Fruit fly (Drosophila melanogaster) whole organism, prepupa: ENCODE measurements around the gene Ir31a.

ENCODE experiments used
- CG11762 ChIP-seq: fragments of 200-800 bp; sonication (Bioruptor generic); optimal IDR thresholded peaks from 3 replicates; lab custom pipeline; 2016; ENCODE audit warnings: missing biosample characterization, missing genetic modification characterization; ENCODE audit not compliant: insufficient read depth
- CG6854 ChIP-seq: fragments of 200-800 bp; sonication (Bioruptor generic); optimal IDR thresholded peaks from 2 replicates; lab custom pipeline; 2017; ENCODE audit warnings: missing biosample characterization, mild to moderate bottlenecking, missing genetic modification characterization
- Ets96B ChIP-seq: fragments of 200-800 bp; optimal IDR thresholded peaks from 2 replicates; lab custom pipeline; 2019; ENCODE audit warnings: missing biosample characterization, mild to moderate bottlenecking, missing genetic modification characterization, moderate library complexity
- Gug ChIP-seq: fragments of 200-800 bp; sonication (Bioruptor generic); IDR thresholded peaks from 2 replicates; pipeline ENCODE4 v1.3.6; 2022; ENCODE audit warnings: missing biosample characterization, missing genetic modification characterization

DNA sequence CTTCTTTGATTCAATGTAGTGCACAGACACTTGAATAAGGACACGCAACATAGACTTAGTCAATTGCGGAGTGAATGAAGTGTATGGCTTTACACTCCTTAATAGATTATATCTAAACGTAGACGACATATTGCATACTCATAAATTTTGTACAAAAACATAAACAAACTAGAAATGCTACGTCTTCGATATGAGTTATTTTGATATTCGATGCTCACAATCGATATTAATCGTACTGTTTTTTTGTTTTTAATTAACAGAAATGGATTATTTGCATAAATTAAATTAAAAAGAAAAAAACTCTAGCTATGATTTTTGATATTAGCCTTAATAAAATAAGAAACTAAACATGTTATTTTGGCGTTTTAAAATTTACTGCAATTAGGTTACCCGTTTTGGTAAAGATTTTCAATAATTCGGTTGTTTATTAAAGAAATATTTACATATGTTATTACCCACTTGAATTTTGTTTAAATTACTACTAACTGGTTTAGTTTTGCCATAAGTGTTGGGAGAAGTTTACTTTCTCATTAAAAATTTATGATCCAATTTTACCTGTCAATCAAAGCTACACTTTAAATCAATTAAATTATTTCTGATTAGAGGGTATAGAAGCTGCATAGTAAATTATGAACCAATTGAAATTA is at the start of gene Ir31a, which contains the start of the genes CG17768 and LSm-4:
- TF ChIP-seq CG11762 (GFP tag; lab: Kevin White, UChicago) (no peak), CG6854 (GFP tag; lab: Kevin White, UChicago) (no peak), Ets96B (tag; lab: Kevin White, UChicago) (no peak), Gug (no peak)
